Fruit fly (Drosophila melanogaster): Measurements from ENCODE around the gene CG15362.

The CG15362 gene

DNA sequence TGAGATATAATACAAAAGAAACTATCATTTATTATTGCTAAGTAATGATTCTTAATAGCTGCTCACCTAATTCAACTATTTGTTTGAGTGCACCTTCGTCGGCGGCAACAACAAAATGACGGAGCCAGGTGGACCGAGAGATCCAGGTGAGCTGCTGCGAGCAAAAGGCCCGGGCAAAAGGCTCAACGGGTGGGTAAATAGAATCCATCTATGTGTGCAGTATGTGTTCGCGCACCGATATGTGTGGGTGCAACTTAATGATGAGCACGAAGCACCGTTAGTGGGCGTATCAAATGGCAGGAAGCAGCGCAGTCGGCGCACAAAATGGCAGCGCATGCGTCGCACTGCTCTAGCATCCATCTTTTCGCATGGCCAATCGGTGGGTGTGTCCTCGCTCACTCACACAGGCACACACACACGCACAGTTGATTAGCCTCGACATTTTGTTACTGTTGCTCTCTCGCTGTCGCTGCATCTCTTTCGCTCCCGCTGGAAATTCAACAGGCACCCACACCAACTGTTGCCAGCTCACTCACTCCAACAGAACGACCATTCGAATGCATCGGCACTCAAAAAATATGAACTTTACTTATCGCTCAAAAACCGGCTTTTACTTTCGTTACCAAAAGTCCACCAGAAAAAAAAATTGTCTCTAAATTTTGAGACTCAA, 8.4 kb upstream of the CG15362 start:
- no peak for TF ChIP-seq br (GFP tag; optimal IDR thresholded peaks at IDR 0.05)
- no peak for TF ChIP-seq Rel (GFP tag; optimal IDR thresholded peaks at IDR 0.05)
- TF ChIP-seq Rel (tag; optimal IDR thresholded peaks at IDR 0.05): no peak
- no peak for TF ChIP-seq usp (GFP tag; optimal IDR thresholded peaks at IDR 0.05)
- TF ChIP-seq Vsx2 (GFP tag; optimal IDR thresholded peaks at IDR 0.05; ENCODE audit: partially characterized antibody): peak; percentile 100

dm6 chr2L:1973957-1974356, 7.0 kb upstream of the CG15362 start, which contains the start of gene Der-1:
Der-1 (plus strand) TSS chr2L:1973957.
- TF ChIP-seq Myc (optimal IDR thresholded peaks at IDR 0.05) (peak; percentile 14), Jra (GFP tag; optimal IDR thresholded peaks at IDR 0.05) (no peak), h (GFP tag; optimal IDR thresholded peaks at IDR 0.05) (no peak), psq (GFP tag; optimal IDR thresholded peaks at IDR 0.05) (no peak), sage (GFP tag; optimal IDR thresholded peaks at IDR 0.05) (no peak), CG9705 (GFP tag; optimal IDR thresholded peaks at IDR 0.05) (no peak), N (GFP tag; optimal IDR thresholded peaks at IDR 0.05) (no peak), foxo (GFP tag; optimal IDR thresholded peaks at IDR 0.05) (no peak), GATAd (GFP tag; optimal IDR thresholded peaks at IDR 0.05) (no peak), Rel (GFP tag; optimal IDR thresholded peaks at IDR 0.05) (no peak), Rel (tag; optimal IDR thresholded peaks at IDR 0.05) (peak; percentile 35), Hr78 (GFP tag; optimal IDR thresholded peaks at IDR 0.05) (no peak), dl (GFP tag; optimal IDR thresholded peaks at IDR 0.05; ENCODE audit: insufficient read depth in 1 of 2, partially characterized antibody in 2 of 2) (no peak), OdsH (GFP tag; optimal IDR thresholded peaks at IDR 0.05) (no peak), br (GFP tag; optimal IDR thresholded peaks at IDR 0.05) (no peak), Hr83 (GFP tag; optimal IDR thresholded peaks at IDR 0.05; ENCODE audit: poor library complexity, severe bottlenecking) (peak; percentile 25)

dm6 chr2L:1975473-1975872, 5.5 kb upstream of the CG15362 start:
- TF ChIP-seq Dfd (GFP tag; optimal IDR thresholded peaks at IDR 0.05) (peak; percentile 91), CrebA (GFP tag; optimal IDR thresholded peaks at IDR 0.05; ENCODE audit: borderline replicate concordance) (no peak)

- no peak for TF ChIP-seq Dfd (GFP tag; optimal IDR thresholded peaks at IDR 0.05)
Measured at dm6 chr2L:1979196-1979818, 1.7 kb upstream of the CG15362 start.

- TF ChIP-seq CrebA (GFP tag; optimal IDR thresholded peaks at IDR 0.05; ENCODE audit: borderline replicate concordance) (no peak), Dif (GFP tag; optimal IDR thresholded peaks at IDR 0.05; ENCODE audit: partially characterized antibody) (no peak), rgr (GFP tag; optimal IDR thresholded peaks at IDR 0.05) (peak; percentile 15), Dfd (GFP tag; optimal IDR thresholded peaks at IDR 0.05) (no peak), Rel (GFP tag; optimal IDR thresholded peaks at IDR 0.05) (no peak), Rel (tag; optimal IDR thresholded peaks at IDR 0.05) (peak; percentile 68), br (GFP tag; optimal IDR thresholded peaks at IDR 0.05) (peak; percentile 16), Hr83 (GFP tag; optimal IDR thresholded peaks at IDR 0.05; ENCODE audit: poor library complexity, severe bottlenecking) (peak; percentile 39), sv (GFP tag; optimal IDR thresholded peaks at IDR 0.05) (peak; percentile 3), h (GFP tag; optimal IDR thresholded peaks at IDR 0.05) (peak; percentile 18), foxo (GFP tag; optimal IDR thresholded peaks at IDR 0.05) (peak in 1 of 2 experiments; percentile 33), sage (GFP tag; optimal IDR thresholded peaks at IDR 0.05) (peak; percentile 32)
Measured at dm6 chr2L:1981726-1982367, 871 bp downstream of the CG15362 start, which contains the start of gene CG7289. CG7289 (plus strand) TSS chr2L:1982217.

- TF ChIP-seq rgr (GFP tag; optimal IDR thresholded peaks at IDR 0.05) (peak; percentile 70), br (GFP tag; optimal IDR thresholded peaks at IDR 0.05) (peak; percentile 74), dsf (GFP tag; optimal IDR thresholded peaks at IDR 0.05; ENCODE audit: borderline replicate concordance) (no peak), fru (GFP tag; optimal IDR thresholded peaks at IDR 0.05) (peak; percentile 78), OdsH (GFP tag; optimal IDR thresholded peaks at IDR 0.05) (peak; percentile 67), Hr83 (GFP tag; optimal IDR thresholded peaks at IDR 0.05; ENCODE audit: poor library complexity, severe bottlenecking) (peak; percentile 63), CG32264 (GFP tag; optimal IDR thresholded peaks at IDR 0.05) (no peak), Vsx2 (GFP tag; optimal IDR thresholded peaks at IDR 0.05; ENCODE audit: partially characterized antibody) (no peak), ey (GFP tag; optimal IDR thresholded peaks at IDR 0.05) (peak; percentile 59), Rel (GFP tag; optimal IDR thresholded peaks at IDR 0.05) (no peak), Rel (tag; optimal IDR thresholded peaks at IDR 0.05) (peak; percentile 61), woc (GFP tag; optimal IDR thresholded peaks at IDR 0.05) (peak; percentile 72), foxo (GFP tag; optimal IDR thresholded peaks at IDR 0.05) (peak in 1 of 2 experiments; percentile 78), Jra (GFP tag; optimal IDR thresholded peaks at IDR 0.05) (no peak), Sp1 (GFP tag; optimal IDR thresholded peaks at IDR 0.05) (peak; percentile 69), pan (optimal IDR thresholded peaks at IDR 0.05) (no peak), Mio (GFP tag; optimal IDR thresholded peaks at IDR 0.05) (peak; percentile 62), CG9705 (GFP tag; optimal IDR thresholded peaks at IDR 0.05) (peak; percentile 27), sv (GFP tag; optimal IDR thresholded peaks at IDR 0.05) (peak; percentile 34), psq (GFP tag; optimal IDR thresholded peaks at IDR 0.05) (peak; percentile 16), HLH106 (tag; optimal IDR thresholded peaks at IDR 0.05) (peak; percentile 61)
Measured at dm6 chr2L:1986343-1987280, 5.6 kb downstream of the CG15362 start.
